Worm (Caenorhabditis elegans) whole organism, L3 larva: ENCODE results near the gene Y57E12AL.6.

ENCODE experiments used
- fkh-10 ChIP-seq: sonication (generic microtip); optimal IDR thresholded peaks from 2 replicates; lab custom pipeline; 2017; ENCODE audit warnings: missing biosample characterization, missing genetic modification reagents, missing genetic modification characterization
- fos-1 ChIP-seq: fragments of 150-350 bp; optimal IDR thresholded peaks from 2 replicates; lab custom pipeline; 2014; ENCODE audit warnings: missing biosample characterization, missing genetic modification characterization
- jun-1 ChIP-seq: fragments of 150-350 bp; optimal IDR thresholded peaks from 2 replicates; lab custom pipeline; 2014; ENCODE audit warnings: missing biosample characterization, missing genetic modification reagents, missing genetic modification characterization
- lin-15B ChIP-seq: fragments of 150-350 bp; optimal IDR thresholded peaks from 2 replicates; lab custom pipeline; 2014; ENCODE audit warnings: missing biosample characterization, missing genetic modification characterization
- nhr-11 ChIP-seq: fragments of 150-350 bp; optimal IDR thresholded peaks from 2 replicates; lab custom pipeline; 2014; ENCODE audit warnings: missing biosample characterization, missing genetic modification characterization
- nhr-77 ChIP-seq: fragments of 150-350 bp; optimal IDR thresholded peaks from 2 replicates; lab custom pipeline; 2014; ENCODE audit warnings: missing biosample characterization, missing genetic modification characterization
- tbx-2 ChIP-seq: sonication (generic microtip); optimal IDR thresholded peaks from 2 replicates; lab custom pipeline; 2016; ENCODE audit warnings: mild to moderate bottlenecking, missing genetic modification characterization, missing compliant biosample characterization

- TF ChIP-seq nhr-11 (tag; lab: Kevin White, UChicago) (no peak), nhr-77 (tag; lab: Kevin White, UChicago) (no peak), jun-1 (no peak), lin-15B (tag; lab: Kevin White, UChicago) (no peak), fos-1 (tag; lab: Kevin White, UChicago) (no peak), tbx-2 (tag; lab: Kevin White, UChicago) (no peak), fkh-10 (no peak)
These were observed 9.3 kb upstream of the Y57E12AL.6 start for ce11 chrV:7069605-7070004.
